Worm (Caenorhabditis elegans): ENCODE results near the gene W01B6.8.

The W01B6.8 gene

ce11 chrIV:10128906-10129386 is 44.8 kb upstream of the W01B6.8 start, which contains the start of the genes gtbp-1 and K08F4.3 (continued):
- TF ChIP-seq daf-19 (GFP tag; conservative IDR thresholded peaks at IDR 0.05) (no peak), madf-5 (GFP tag; IDR thresholded peaks at IDR 0.05) (no peak), dmd-8 (GFP tag; IDR thresholded peaks at IDR 0.05) (no peak), daf-8 (GFP tag; IDR thresholded peaks at IDR 0.05) (no peak), ceh-82 (tag; optimal IDR thresholded peaks at IDR 0.05) (no peak), zfp-2 (tag; optimal IDR thresholded peaks at IDR 0.05) (peak; percentile 72), R02D3.7 (tag; optimal IDR thresholded peaks at IDR 0.05) (no peak), daf-12 (tag; optimal IDR thresholded peaks at IDR 0.05) (no peak), zag-1 (tag; optimal IDR thresholded peaks at IDR 0.05) (no peak), snpc-1.2 (GFP tag; IDR thresholded peaks at IDR 0.05) (no peak), ztf-11 (tag; optimal IDR thresholded peaks at IDR 0.05) (no peak), ama-1 (optimal IDR thresholded peaks at IDR 0.05) (peak; percentile 16), ctbp-1 (GFP tag; IDR thresholded peaks at IDR 0.05) (no peak), nhr-48 (tag; optimal IDR thresholded peaks at IDR 0.05) (no peak), rbr-2 (tag; optimal IDR thresholded peaks at IDR 0.05) (peak; percentile 57), ceh-44 (GFP tag; IDR thresholded peaks at IDR 0.05) (no peak), lin-29 (GFP tag; IDR thresholded peaks at IDR 0.05) (no peak), ZK337.2 (GFP tag; IDR thresholded peaks at IDR 0.05) (no peak), fkh-10 (GFP tag; optimal IDR thresholded peaks at IDR 0.05) (no peak), ceh-20 (GFP tag; IDR thresholded peaks at IDR 0.05) (0 out of 2 replicates have a peak, but pooled peaks have one; percentile 22), hlh-30 (tag; optimal IDR thresholded peaks at IDR 0.05; ENCODE audit: insufficient read depth) (no peak), unc-39 (tag; optimal IDR thresholded peaks at IDR 0.05) (no peak), lin-1 (GFP tag; IDR thresholded peaks at IDR 0.05) (no peak), hmg-1.1 (GFP tag; IDR thresholded peaks at IDR 0.05) (no peak; the same call in 1 of the 2 replicates), tra-1 (GFP tag; IDR thresholded peaks at IDR 0.05) (no peak), madf-9 (GFP tag; conservative IDR thresholded peaks at IDR 0.05) (no peak), pha-4 (GFP tag; IDR thresholded peaks at IDR 0.05) (no peak), pha-4 (tag; optimal IDR thresholded peaks at IDR 0.05) (peak; percentile 59), zfp-3 (GFP tag; conservative IDR thresholded peaks at IDR 0.05) (no peak), daf-16 (GFP tag; optimal IDR thresholded peaks at IDR 0.05) (no peak), daf-16 (tag; optimal IDR thresholded peaks at IDR 0.05) (no peak), fos-1 (tag; optimal IDR thresholded peaks at IDR 0.05) (no peak), T20F7.1 (GFP tag; optimal IDR thresholded peaks at IDR 0.05) (no peak), Y105C5A.15 (GFP tag; IDR thresholded peaks at IDR 0.05) (no peak), snpc-4 (tag; optimal IDR thresholded peaks at IDR 0.05) (no peak), nhr-102 (tag; optimal IDR thresholded peaks at IDR 0.05) (no peak), nhr-76 (tag; optimal IDR thresholded peaks at IDR 0.05) (no peak), egl-43 (GFP tag; IDR thresholded peaks at IDR 0.05) (no peak), vab-7 (GFP tag; IDR thresholded peaks at IDR 0.05) (no peak; the same call in 1 of the 2 replicates), nhr-10 (tag; optimal IDR thresholded peaks at IDR 0.05) (no peak), nhr-237 (tag; optimal IDR thresholded peaks at IDR 0.05) (no peak), F10B5.3 (tag; optimal IDR thresholded peaks at IDR 0.05) (no peak), nhr-77 (tag; optimal IDR thresholded peaks at IDR 0.05) (peak; percentile 66), nhr-41 (GFP tag; IDR thresholded peaks at IDR 0.05) (no peak), cey-2 (tag; optimal IDR thresholded peaks at IDR 0.05; ENCODE audit: borderline replicate concordance, insufficient read depth) (no peak), zip-11 (GFP tag; IDR thresholded peaks at IDR 0.05) (no peak), nhr-6 (tag; optimal IDR thresholded peaks at IDR 0.05) (peak; percentile 69), mxl-3 (GFP tag; optimal IDR thresholded peaks at IDR 0.05) (peak; percentile 13), lsy-2 (tag; optimal IDR thresholded peaks at IDR 0.05) (no peak), lin-15B (tag; optimal IDR thresholded peaks at IDR 0.05) (no peak), nhr-25 (tag; optimal IDR thresholded peaks at IDR 0.05; ENCODE audit: borderline replicate concordance, insufficient read depth) (no peak)
